Worm (Caenorhabditis elegans) whole organism, early embryonic: ENCODE measurements around the gene moma-1.

ENCODE experiments used
- B0310.2 ChIP-seq: sonication (generic microtip); optimal IDR thresholded peaks from 2 replicates; lab custom pipeline; 2016; ENCODE audit warnings: mild to moderate bottlenecking, missing genetic modification characterization, missing compliant biosample characterization
- F13C5.2 ChIP-seq: sonication (generic microtip); optimal IDR thresholded peaks from 2 replicates; lab custom pipeline; 2017; ENCODE audit warnings: mild to moderate bottlenecking, missing genetic modification characterization, inconsistent platforms, missing compliant biosample characterization
- aly-1 ChIP-seq: sonication (generic microtip); optimal IDR thresholded peaks from 2 replicates; lab custom pipeline; 2016; ENCODE audit warnings: missing genetic modification characterization, missing compliant biosample characterization
- ama-1 ChIP-seq: fragments of 150-350 bp; optimal IDR thresholded peaks from 2 replicates; lab custom pipeline; 2014
- ceh-13 ChIP-seq: fragments of 200-800 bp; sonication (Bioruptor generic); optimal IDR thresholded peaks from 2 replicates; lab custom pipeline; 2018; ENCODE audit warnings: mild to moderate bottlenecking, missing genetic modification characterization, missing compliant biosample characterization
- ceh-36 ChIP-seq: sonication (generic microtip); optimal IDR thresholded peaks from 2 replicates; lab custom pipeline; 2016; ENCODE audit warnings: missing genetic modification characterization, inconsistent platforms, missing compliant biosample characterization
- ets-7 ChIP-seq: sonication (generic microtip); optimal IDR thresholded peaks from 2 replicates; lab custom pipeline; 2016; ENCODE audit warnings: missing genotype, missing genetic modification characterization, missing compliant biosample characterization
- flt-1 ChIP-seq: fragments of 200-800 bp; sonication (Bioruptor generic); IDR thresholded peaks from 2 replicates; pipeline ENCODE4 v1.3.6; 2022; ENCODE audit warnings: missing genetic modification characterization, missing compliant biosample characterization
- hmbx-1 ChIP-seq: sonication (generic microtip); optimal IDR thresholded peaks from 2 replicates; lab custom pipeline; 2016; ENCODE audit warnings: mild to moderate bottlenecking, missing genetic modification characterization, missing compliant biosample characterization
- hmg-4 ChIP-seq: fragments of 200-800 bp; sonication (Bioruptor generic); optimal IDR thresholded peaks from 2 replicates; lab custom pipeline; 2018; ENCODE audit warnings: mild to moderate bottlenecking, missing genetic modification characterization, missing compliant biosample characterization
- hnd-1 ChIP-seq: sonication (generic microtip); optimal IDR thresholded peaks from 2 replicates; lab custom pipeline; 2016; ENCODE audit warnings: missing genetic modification characterization, missing compliant biosample characterization
- pes-1 ChIP-seq: fragments of 200-800 bp; sonication (Bioruptor generic); IDR thresholded peaks from 2 replicates; pipeline ENCODE4 v1.3.6; 2022; ENCODE audit warnings: missing genetic modification reagents, missing genetic modification characterization, missing compliant biosample characterization
- scrt-1 ChIP-seq: fragments of 200-800 bp; sonication (Bioruptor generic); IDR thresholded peaks from 2 replicates; pipeline ENCODE4 v1.3.6; 2022; ENCODE audit warnings: missing genetic modification characterization, missing compliant biosample characterization
- sea-1 ChIP-seq: fragments of 200-800 bp; sonication (Bioruptor generic); conservative IDR thresholded peaks from 2 replicates; pipeline ENCODE4 v1.3.6; 2022; ENCODE audit warnings: missing genetic modification characterization, missing compliant biosample characterization
- tbx-11 ChIP-seq: fragments of 200-800 bp; sonication (Bioruptor generic); IDR thresholded peaks from 2 replicates; pipeline ENCODE4 v1.3.6; 2022; ENCODE audit warnings: missing genetic modification characterization, missing compliant biosample characterization
- tbx-37 ChIP-seq: fragments of 200-800 bp; sonication (Bioruptor generic); conservative IDR thresholded peaks from 2 replicates; pipeline ENCODE4 v1.3.6; 2022; ENCODE audit warnings: missing genetic modification reagents, missing genetic modification characterization, missing compliant biosample characterization
- tra-4 ChIP-seq: sonication (generic microtip); optimal IDR thresholded peaks from 2 replicates; lab custom pipeline; 2017; ENCODE audit warnings: missing genetic modification characterization, missing compliant biosample characterization

The moma-1 gene

ce11 chrIII:887874-888299, 35.7 kb upstream of the moma-1 start:
- TF ChIP-seq hmg-4 (GFP tag; lab: Kevin White, UChicago): peak; percentile 26
- TF ChIP-seq tbx-37 (GFP tag; lab: Robert Waterston, UW): no peak
- 0 out of 2 replicates have a peak, but pooled peaks have one; percentile 25 for TF ChIP-seq flt-1 (GFP tag; lab: Robert Waterston, UW)
- TF ChIP-seq aly-1 (tag; lab: Kevin White, UChicago): peak; percentile 28
- TF ChIP-seq F13C5.2 (tag; lab: Kevin White, UChicago): peak; percentile 51

ce11 chrIII:886726-887125, 34.5 kb upstream of the moma-1 start, which contains the start of gene zer-1:
Gene zer-1 (minus strand): TSS chrIII:886793.
- TF ChIP-seq hnd-1 (no peak), ama-1 (no peak), F13C5.2 (tag; lab: Kevin White, UChicago) (no peak), ceh-13 (GFP tag; lab: Kevin White, UChicago) (no peak), pes-1 (GFP tag; lab: Robert Waterston, UW) (no peak)

- no peak for TF ChIP-seq hmg-4 (GFP tag; lab: Kevin White, UChicago)
- TF ChIP-seq pes-1 (GFP tag; lab: Robert Waterston, UW): no peak
- no peak for TF ChIP-seq tbx-37 (GFP tag; lab: Robert Waterston, UW)
Observed at ce11 chrIII:883595-883994, 31.4 kb upstream of the moma-1 start.

- TF ChIP-seq tbx-37 (GFP tag; lab: Robert Waterston, UW) (no peak), sea-1 (GFP tag; lab: Robert Waterston, UW) (no peak), hmg-4 (GFP tag; lab: Kevin White, UChicago) (no peak), ets-7 (tag; lab: Kevin White, UChicago) (no peak), pes-1 (GFP tag; lab: Robert Waterston, UW) (no peak), hmbx-1 (tag; lab: Kevin White, UChicago) (no peak), tra-4 (tag; lab: Kevin White, UChicago) (no peak), ceh-13 (GFP tag; lab: Kevin White, UChicago) (no peak)
Observed at ce11 chrIII:881460-881859, 29.3 kb upstream of the moma-1 start.

ce11 chrIII:880840-881239, 28.6 kb upstream of the moma-1 start:
- TF ChIP-seq hmg-4 (GFP tag; lab: Kevin White, UChicago): no peak
- no peak for TF ChIP-seq scrt-1 (GFP tag; lab: Robert Waterston, UW)
- no peak for TF ChIP-seq tbx-11
- no peak for TF ChIP-seq hnd-1
- TF ChIP-seq ama-1: no peak
- TF ChIP-seq sea-1 (GFP tag; lab: Robert Waterston, UW): no peak
- TF ChIP-seq ets-7 (tag; lab: Kevin White, UChicago): no peak
- no peak for TF ChIP-seq pes-1 (GFP tag; lab: Robert Waterston, UW)
- no peak for TF ChIP-seq tra-4 (tag; lab: Kevin White, UChicago)
- no peak for TF ChIP-seq hmbx-1 (tag; lab: Kevin White, UChicago)
- TF ChIP-seq aly-1 (tag; lab: Kevin White, UChicago): no peak
- TF ChIP-seq F13C5.2 (tag; lab: Kevin White, UChicago): no peak
- no peak for TF ChIP-seq flt-1 (GFP tag; lab: Robert Waterston, UW)
- TF ChIP-seq B0310.2: no peak

- TF ChIP-seq hmg-4 (GFP tag; lab: Kevin White, UChicago) (no peak), ama-1 (no peak), tbx-37 (GFP tag; lab: Robert Waterston, UW) (no peak), tra-4 (tag; lab: Kevin White, UChicago) (no peak), F13C5.2 (tag; lab: Kevin White, UChicago) (no peak), tbx-11 (no peak), scrt-1 (GFP tag; lab: Robert Waterston, UW) (no peak), sea-1 (GFP tag; lab: Robert Waterston, UW) (no peak), hmbx-1 (tag; lab: Kevin White, UChicago) (no peak), flt-1 (GFP tag; lab: Robert Waterston, UW) (no peak), pes-1 (GFP tag; lab: Robert Waterston, UW) (no peak), ceh-36 (tag; lab: Kevin White, UChicago) (no peak), hnd-1 (no peak), B0310.2 (no peak), ets-7 (tag; lab: Kevin White, UChicago) (no peak)
Observed at ce11 chrIII:879634-880033, 27.4 kb upstream of the moma-1 start, which contains the start of the genes T24C4.5 and ucr-2.3. Gene T24C4.5 (minus strand): TSS chrIII:879734. Gene ucr-2.3 (plus strand): TSS chrIII:879860.

- TF ChIP-seq F13C5.2 (tag; lab: Kevin White, UChicago) (no peak), B0310.2 (no peak), pes-1 (GFP tag; lab: Robert Waterston, UW) (no peak), hmbx-1 (tag; lab: Kevin White, UChicago) (no peak), ama-1 (no peak), hnd-1 (no peak), flt-1 (GFP tag; lab: Robert Waterston, UW) (no peak), ceh-13 (GFP tag; lab: Kevin White, UChicago) (no peak), scrt-1 (GFP tag; lab: Robert Waterston, UW) (no peak), hmg-4 (GFP tag; lab: Kevin White, UChicago) (no peak), tra-4 (tag; lab: Kevin White, UChicago) (no peak), ets-7 (tag; lab: Kevin White, UChicago) (no peak), sea-1 (GFP tag; lab: Robert Waterston, UW) (no peak), tbx-11 (no peak), ceh-36 (tag; lab: Kevin White, UChicago) (no peak), aly-1 (tag; lab: Kevin White, UChicago) (no peak), tbx-37 (GFP tag; lab: Robert Waterston, UW) (no peak)
Observed at ce11 chrIII:873432-873831, 21.2 kb upstream of the moma-1 start, which contains the start of gene clc-19. Gene clc-19 (minus strand): TSS chrIII:873566.

ce11 chrIII:872373-872772, 20.2 kb upstream of the moma-1 start, which contains the start of the genes T24C4.3 and clc-20:
Gene T24C4.3 (minus strand): TSS chrIII:872473.
Gene clc-20 (plus strand): TSS chrIII:872583.
- TF ChIP-seq ama-1 (no peak), ceh-36 (tag; lab: Kevin White, UChicago) (no peak), hmbx-1 (tag; lab: Kevin White, UChicago) (no peak), hnd-1 (no peak), sea-1 (GFP tag; lab: Robert Waterston, UW) (no peak), ets-7 (tag; lab: Kevin White, UChicago) (no peak)
